Worm (Caenorhabditis elegans) whole organism, L2 larva: ENCODE data around the gene gcy-3.

ENCODE experiments used
- R02D3.7 ChIP-seq: fragments of 150-350 bp; optimal IDR thresholded peaks from 2 replicates; lab custom pipeline; 2014; ENCODE audit warnings: missing biosample characterization, missing genetic modification characterization
- alr-1 ChIP-seq: fragments of 150-350 bp; optimal IDR thresholded peaks from 2 replicates; lab custom pipeline; 2014; ENCODE audit warnings: missing biosample characterization, missing genetic modification characterization
- ceh-82 ChIP-seq: fragments of 150-350 bp; optimal IDR thresholded peaks from 2 replicates; lab custom pipeline; 2014; ENCODE audit warnings: missing biosample characterization, missing genetic modification characterization
- elt-1 ChIP-seq: fragments of 150-350 bp; optimal IDR thresholded peaks from 2 replicates; lab custom pipeline; 2014; ENCODE audit warnings: missing biosample characterization, missing genetic modification characterization
- elt-3 ChIP-seq: sonication (generic microtip); optimal IDR thresholded peaks from 2 replicates; lab custom pipeline; 2017; ENCODE audit warnings: missing biosample characterization, missing genetic modification characterization
- lin-11 ChIP-seq: fragments of 150-350 bp; sonication (generic microtip); optimal IDR thresholded peaks from 2 replicates; lab custom pipeline; 2014; ENCODE audit warnings: missing biosample characterization, missing genetic modification characterization, inconsistent platforms, mixed read lengths
- lin-13 ChIP-seq: fragments of 150-350 bp; optimal IDR thresholded peaks from 2 replicates; lab custom pipeline; 2014; ENCODE audit warnings: missing biosample characterization, missing genetic modification reagents, missing genetic modification characterization
- nhr-11 ChIP-seq: fragments of 150-350 bp; optimal IDR thresholded peaks from 2 replicates; lab custom pipeline; 2014; ENCODE audit warnings: missing biosample characterization, missing genetic modification characterization
- nhr-237 ChIP-seq: fragments of 150-350 bp; optimal IDR thresholded peaks from 2 replicates; lab custom pipeline; 2014; ENCODE audit warnings: missing biosample characterization, missing genetic modification characterization
- skn-1 ChIP-seq: sonication (generic microtip); optimal IDR thresholded peaks from 2 replicates; lab custom pipeline; 2017; ENCODE audit warnings: missing biosample characterization, missing genetic modification characterization
- unc-39 ChIP-seq: fragments of 150-350 bp; optimal IDR thresholded peaks from 2 replicates; lab custom pipeline; 2014; ENCODE audit warnings: missing biosample characterization, missing genetic modification characterization

ce11 chrII:9556582-9556981 is 49.5 kb upstream of the gcy-3 start:
- TF ChIP-seq ceh-82 (tag; lab: Kevin White, UChicago) (no peak), alr-1 (tag; lab: Kevin White, UChicago) (no peak), skn-1 (no peak), lin-11 (tag; lab: Kevin White, UChicago) (no peak), elt-1 (no peak), nhr-237 (tag; lab: Kevin White, UChicago) (no peak), unc-39 (tag; lab: Kevin White, UChicago) (no peak), elt-3 (tag; lab: Kevin White, UChicago) (no peak), R02D3.7 (tag; lab: Kevin White, UChicago) (no peak), nhr-11 (tag; lab: Kevin White, UChicago) (no peak), lin-13 (GFP tag; lab: Kevin White, UChicago) (no peak)
